Worm (Caenorhabditis elegans) whole organism, late embryonic: ENCODE data around the gene C06B3.7.

Experiments
- K09A11.1 ChIP-seq: sonication (generic microtip); optimal IDR thresholded peaks from 2 replicates; lab custom pipeline; 2017; ENCODE audit warnings: antibody characterized with exemption, mild to moderate bottlenecking, missing genetic modification characterization, missing compliant biosample characterization; ENCODE audit not compliant: insufficient read depth
- npax-4 ChIP-seq: sonication (generic microtip); optimal IDR thresholded peaks from 2 replicates; lab custom pipeline; 2016; ENCODE audit warnings: missing genetic modification characterization, missing compliant biosample characterization
- unc-55 ChIP-seq: sonication (generic microtip); optimal IDR thresholded peaks from 2 replicates; lab custom pipeline; 2017; ENCODE audit warnings: missing biosample characterization, missing genetic modification reagents, missing genetic modification characterization

DNA sequence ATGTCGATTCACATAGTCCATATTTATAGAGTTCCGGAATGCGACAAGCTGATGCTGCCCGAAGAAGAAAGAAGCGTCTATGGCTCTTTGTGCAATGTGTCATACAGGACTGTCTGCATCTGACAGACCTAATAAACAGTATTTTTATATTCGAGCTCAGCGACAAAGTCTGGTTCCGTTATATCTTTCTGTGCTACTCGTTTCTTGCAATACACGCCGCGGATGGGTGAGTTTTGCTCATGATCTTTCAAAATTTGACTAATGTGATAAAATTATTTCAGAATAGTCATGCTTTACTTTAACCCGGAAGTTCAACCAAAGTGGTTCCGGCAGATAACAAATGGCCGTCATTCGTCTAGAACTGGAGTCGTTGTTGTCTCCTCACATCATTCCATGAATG is 45.8 kb upstream of the C06B3.7 start:
- TF ChIP-seq K09A11.1 (tag; lab: Kevin White, UChicago) (no peak), npax-4 (tag; lab: Kevin White, UChicago) (no peak), unc-55 (GFP tag; lab: Kevin White, UChicago) (no peak)
